Fruit fly (Drosophila melanogaster): ENCODE results near the gene CG15628.

CG15628 gene

DNA sequence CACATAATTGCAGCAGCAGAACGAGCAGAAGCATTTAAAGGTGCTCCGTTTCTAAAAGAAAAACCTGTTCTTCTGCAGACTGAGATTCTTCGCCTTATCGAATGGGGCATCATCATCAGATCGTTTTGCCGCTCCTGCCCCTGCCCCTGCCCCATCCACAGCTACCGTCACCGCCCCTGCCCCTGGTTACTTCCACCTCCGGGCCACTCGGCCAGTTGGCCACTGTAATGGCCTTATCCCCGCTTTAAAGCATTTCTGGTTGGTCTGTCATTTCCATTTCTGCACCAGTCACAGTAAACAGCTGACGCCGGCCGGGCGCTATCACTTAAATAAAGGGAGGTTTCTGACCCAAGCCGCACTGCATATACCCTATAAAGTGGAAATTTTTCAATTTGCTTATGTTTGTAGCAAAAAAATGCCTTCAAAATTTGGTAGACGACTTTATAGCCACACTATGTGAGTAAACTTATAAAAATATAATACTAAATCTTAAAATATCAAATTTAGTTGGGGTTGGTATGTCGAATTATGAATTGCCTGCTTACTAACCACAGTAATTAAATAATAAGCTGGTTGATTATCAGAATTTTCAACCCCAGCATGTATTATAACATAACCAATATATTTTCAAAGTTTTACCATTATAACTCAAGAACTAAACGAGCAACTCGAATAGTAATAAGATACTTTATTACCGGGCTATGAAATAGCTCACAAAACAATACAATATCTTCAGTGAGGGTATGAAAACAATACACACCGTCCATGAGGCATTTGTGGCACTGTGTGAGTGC lies 10.7 kb upstream of the CG15628 start (continued):
- no peak for TF ChIP-seq eve (GFP tag; optimal IDR thresholded peaks at IDR 0.05)
- TF ChIP-seq CG31388 (GFP tag; optimal IDR thresholded peaks at IDR 0.05) = no peak
- TF ChIP-seq Hand (GFP tag; optimal IDR thresholded peaks at IDR 0.05) = peak; percentile 52
- TF ChIP-seq CG14050 (GFP tag; IDR thresholded peaks at IDR 0.05) = peak; percentile 16; the same call in 1 of the 3 replicates
- TF ChIP-seq CG1603 (tag; optimal IDR thresholded peaks at IDR 0.05) = no peak
- no peak for TF ChIP-seq so (GFP tag; IDR thresholded peaks at IDR 0.05)
- TF ChIP-seq Adf1 (GFP tag; IDR thresholded peaks at IDR 0.05) = no peak
- peak; percentile 32 for TF ChIP-seq CG1647 (GFP tag; optimal IDR thresholded peaks at IDR 0.05)
- TF ChIP-seq CG2199 (GFP tag; IDR thresholded peaks at IDR 0.05) = no peak
- peak; percentile 17 for TF ChIP-seq exex (tag; optimal IDR thresholded peaks at IDR 0.05)
- no peak for TF ChIP-seq ap (GFP tag; IDR thresholded peaks at IDR 0.05)
- peak; percentile 57 for TF ChIP-seq CG2875 (GFP tag; optimal IDR thresholded peaks at IDR 0.05)
- TF ChIP-seq Chrac-16 (GFP tag; optimal IDR thresholded peaks at IDR 0.05) = peak; percentile 75
- no peak; the same call in 1 of the 2 replicates for TF ChIP-seq E2f2 (GFP tag; IDR thresholded peaks at IDR 0.05)
- no peak for TF ChIP-seq luna (GFP tag; optimal IDR thresholded peaks at IDR 0.05)
- TF ChIP-seq cg (GFP tag; optimal IDR thresholded peaks at IDR 0.05) = no peak
- no peak for TF ChIP-seq CG9876 (GFP tag; optimal IDR thresholded peaks at IDR 0.05)
- TF ChIP-seq CG11695 (GFP tag; IDR thresholded peaks at IDR 0.05) = peak; percentile 32; the same call in 1 of the 3 replicates
- TF ChIP-seq hbn (GFP tag; IDR thresholded peaks at IDR 0.05; ENCODE audit: partially characterized antibody) = no peak
- TF ChIP-seq CG1529 (GFP tag; optimal IDR thresholded peaks at IDR 0.05) = peak; percentile 54
- peak; percentile 69 for TF ChIP-seq Abd-B (GFP tag; optimal IDR thresholded peaks at IDR 0.05)
- no peak for TF ChIP-seq ase (GFP tag; IDR thresholded peaks at IDR 0.05)
- TF ChIP-seq CG14710 (tag; optimal IDR thresholded peaks at IDR 0.05) = peak; percentile 63
- TF ChIP-seq ken (GFP tag; IDR thresholded peaks at IDR 0.05) = peak; percentile 42; the same call in 1 of the 3 replicates
- peak in 1 of 2 experiments; percentile 64 for TF ChIP-seq chif (GFP tag; optimal IDR thresholded peaks at IDR 0.05)
- 0 out of 2 replicates have a peak, but pooled peaks have one; percentile 16 for TF ChIP-seq CG11247 (GFP tag; IDR thresholded peaks at IDR 0.05)
- peak; percentile 25 for TF ChIP-seq CG17359 (tag; optimal IDR thresholded peaks at IDR 0.05)
- peak; percentile 67 for TF ChIP-seq CG1233 (GFP tag; optimal IDR thresholded peaks at IDR 0.05)
- no peak for TF ChIP-seq CrebB (tag; optimal IDR thresholded peaks at IDR 0.05)
- TF ChIP-seq CG10147 (GFP tag; optimal IDR thresholded peaks at IDR 0.05) = peak; percentile 36
- TF ChIP-seq CG4404 (GFP tag; IDR thresholded peaks at IDR 0.05) = no peak
- peak; percentile 31 for TF ChIP-seq ind (GFP tag; optimal IDR thresholded peaks at IDR 0.05)
- no peak for TF ChIP-seq dm (GFP tag; optimal IDR thresholded peaks at IDR 0.05)
- TF ChIP-seq CG7963 (GFP tag; IDR thresholded peaks at IDR 0.05; ENCODE audit: partially characterized antibody) = no peak
- TF ChIP-seq CG2129 (GFP tag; IDR thresholded peaks at IDR 0.05; ENCODE audit: partially characterized antibody) = no peak
- TF ChIP-seq CHES-1-like (GFP tag; optimal IDR thresholded peaks at IDR 0.05) = peak; percentile 15
- peak; percentile 86 for TF ChIP-seq CG9727 (GFP tag; optimal IDR thresholded peaks at IDR 0.05)
- TF ChIP-seq CG32772 (GFP tag; IDR thresholded peaks at IDR 0.05) = 0 out of 2 replicates have a peak, but pooled peaks have one; percentile 9
- no peak for TF ChIP-seq tna (GFP tag; IDR thresholded peaks at IDR 0.05; ENCODE audit: partially characterized antibody)
- no peak for TF ChIP-seq maf-S (GFP tag; optimal IDR thresholded peaks at IDR 0.05)
- peak; percentile 77 for TF ChIP-seq CG7839 (tag; optimal IDR thresholded peaks at IDR 0.05)
- TF ChIP-seq Fer3 (tag; optimal IDR thresholded peaks at IDR 0.05) = peak; percentile 23
- TF ChIP-seq gro (GFP tag; optimal IDR thresholded peaks at IDR 0.05) = no peak
- peak; percentile 25 for TF ChIP-seq fu2 (GFP tag; optimal IDR thresholded peaks at IDR 0.05)
- TF ChIP-seq Sry-β (GFP tag; optimal IDR thresholded peaks at IDR 0.05) = no peak
- TF ChIP-seq nmo (GFP tag; optimal IDR thresholded peaks at IDR 0.05) = peak; percentile 83
- no peak for TF ChIP-seq pnt (GFP tag; optimal IDR thresholded peaks at IDR 0.05)
- no peak for TF ChIP-seq CG16779 (GFP tag; IDR thresholded peaks at IDR 0.05)
- no peak for TF ChIP-seq CG3838 (GFP tag; optimal IDR thresholded peaks at IDR 0.05)
